Worm (Caenorhabditis elegans): ENCODE data around the gene pezo-1.

pezo-1 gene

DNA sequence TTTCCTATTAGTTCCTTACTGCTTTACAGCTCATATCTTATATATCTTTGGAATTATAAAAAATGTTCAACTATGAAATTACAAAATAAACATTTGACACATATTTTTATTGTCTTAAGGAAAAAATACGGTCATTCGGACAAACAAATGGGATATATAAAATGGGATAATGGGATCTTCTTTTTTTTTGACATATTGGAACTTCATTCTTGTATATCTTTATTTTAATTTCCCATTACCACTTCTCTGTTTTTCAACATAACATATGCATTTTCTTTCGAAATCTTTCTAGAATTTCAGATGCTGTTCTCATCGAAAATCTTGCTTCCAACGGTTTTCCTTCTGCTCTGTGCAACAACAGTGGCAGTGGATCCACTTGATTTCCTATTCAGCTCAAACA lies 18.5 kb upstream of the pezo-1 start, which contains the start of gene C10C5.7:
TSS of gene C10C5.7 (plus strand) at position 301 of the 400 bp plus-strand sequence.
- TF ChIP-seq ztf-26 (tag; optimal IDR thresholded peaks at IDR 0.05) = no peak
- TF ChIP-seq T26A5.8 (tag; optimal IDR thresholded peaks at IDR 0.05) = no peak
- no peak for TF ChIP-seq tlf-1 (GFP tag; optimal IDR thresholded peaks at IDR 0.05)
- no peak for TF ChIP-seq unc-130 (GFP tag; optimal IDR thresholded peaks at IDR 0.05)

DNA sequence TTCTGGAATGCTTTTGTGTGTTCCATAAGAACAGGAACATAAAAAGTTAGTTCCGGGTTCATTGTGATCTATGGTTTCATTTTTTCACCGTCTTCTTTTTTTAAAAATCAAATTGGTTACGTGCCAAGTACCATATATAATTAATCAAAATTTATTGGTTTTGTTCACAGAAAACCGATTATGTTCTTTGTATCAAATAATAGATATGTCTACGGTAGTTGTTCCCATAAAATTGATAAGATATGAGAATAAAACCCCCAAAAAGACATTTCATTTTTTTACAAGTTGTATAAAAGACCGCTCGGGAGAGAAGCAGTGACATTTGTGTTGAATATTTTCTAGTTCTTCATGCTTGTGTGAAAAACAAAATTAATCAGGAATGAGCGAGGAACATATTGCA lies 14.8 kb upstream of the pezo-1 start, which contains the start of gene C10C5.5:
TSS of gene C10C5.5 (plus strand) at position 301 of the 400 bp plus-strand sequence.
- TF ChIP-seq dox-1 (GFP tag; IDR thresholded peaks at IDR 0.05) (no peak), atf-7 (tag; optimal IDR thresholded peaks at IDR 0.05) (no peak), attf-3 (GFP tag; conservative IDR thresholded peaks at IDR 0.05) (no peak), F57C9.4 (tag; optimal IDR thresholded peaks at IDR 0.05) (no peak), aptf-2 (GFP tag; conservative IDR thresholded peaks at IDR 0.05) (no peak), athp-1 (tag; optimal IDR thresholded peaks at IDR 0.05) (no peak)

DNA sequence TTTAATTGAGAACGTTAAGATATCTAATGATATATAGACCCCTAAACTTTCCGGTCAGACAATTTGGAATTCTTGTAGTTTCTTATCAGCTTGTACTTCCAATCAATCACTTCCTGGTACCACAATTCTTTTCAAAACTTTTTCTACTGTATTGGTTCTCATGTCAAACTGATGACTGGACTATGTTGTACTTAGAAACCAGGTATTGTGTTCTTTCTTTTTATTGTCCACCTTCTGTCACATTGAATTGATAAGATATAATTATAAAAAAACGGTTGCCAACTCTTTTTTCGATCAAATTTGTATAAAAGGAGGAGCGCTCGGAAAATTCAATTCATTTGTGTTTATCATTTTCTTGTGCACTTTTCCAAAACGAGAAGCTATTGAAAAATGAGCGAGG lies 12.0 kb upstream of the pezo-1 start, which contains the start of gene C10C5.4:
TSS of gene C10C5.4 (plus strand) at position 281 of the 400 bp plus-strand sequence.
- TF ChIP-seq let-607 (tag; optimal IDR thresholded peaks at IDR 0.05) (peak in 1 of 2 experiments; percentile 6), Y67H2A.10 (GFP tag; conservative IDR thresholded peaks at IDR 0.05) (no peak), nhr-80 (tag; optimal IDR thresholded peaks at IDR 0.05) (peak; percentile 76)

DNA sequence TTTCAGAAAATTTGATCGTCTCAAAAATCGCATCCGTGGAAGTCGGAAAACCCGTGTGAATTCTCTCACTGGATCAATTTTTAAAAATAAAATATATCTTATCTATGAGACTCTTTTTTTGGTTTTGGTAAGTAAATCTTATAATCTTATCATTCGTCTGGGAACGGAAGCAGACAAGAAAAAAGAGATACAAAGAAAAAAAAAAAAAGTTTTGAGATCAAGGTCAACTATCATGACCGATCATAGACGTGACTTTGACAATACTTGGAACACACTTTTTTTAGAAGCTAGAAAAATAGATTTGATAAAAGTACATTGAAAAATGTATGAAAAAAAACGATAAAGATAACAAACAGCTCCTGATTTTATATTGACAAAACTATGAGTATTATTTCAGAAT lies 10.2 kb upstream of the pezo-1 start:
- TF ChIP-seq ztf-26 (tag; optimal IDR thresholded peaks at IDR 0.05) (peak; percentile 56), K11D2.4 (GFP tag; IDR thresholded peaks at IDR 0.05) (peak; percentile 63; the same call in 1 of the 2 replicates), lin-40 (tag; optimal IDR thresholded peaks at IDR 0.05) (peak; percentile 30), madf-6 (GFP tag; IDR thresholded peaks at IDR 0.05) (no peak), somi-1 (GFP tag; optimal IDR thresholded peaks at IDR 0.05) (peak; percentile 10), zim-3 (tag; optimal IDR thresholded peaks at IDR 0.05) (no peak), xnd-1 (tag; optimal IDR thresholded peaks at IDR 0.05) (no peak)

DNA sequence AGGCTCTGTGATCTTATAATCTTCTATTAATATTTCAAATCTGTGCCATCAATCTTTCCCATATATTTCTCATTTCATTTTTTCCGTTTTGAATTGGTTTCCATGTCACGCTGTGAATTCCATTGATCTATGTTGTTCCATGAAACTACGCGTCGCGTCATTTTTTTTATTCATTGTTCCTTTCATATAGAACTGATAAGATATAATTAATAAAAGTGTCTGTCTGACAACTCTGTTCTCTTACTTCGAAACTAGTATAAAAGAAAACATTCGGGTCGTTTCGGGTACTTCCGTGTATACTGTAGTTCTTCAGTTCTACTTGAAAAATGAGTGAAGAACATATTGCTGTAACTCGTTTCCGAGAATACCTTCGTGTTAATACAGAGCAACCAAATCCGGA lies 8.2 kb upstream of the pezo-1 start, which contains the start of gene C10C5.3:
TSS of gene C10C5.3 (plus strand) at position 301 of the 400 bp plus-strand sequence.
- TF ChIP-seq lin-26 (GFP tag; IDR thresholded peaks at IDR 0.05) (no peak), F49E8.2 (tag; optimal IDR thresholded peaks at IDR 0.05; ENCODE audit: insufficient read depth) (no peak), sdz-38 (tag; optimal IDR thresholded peaks at IDR 0.05) (no peak), mes-4 (tag; optimal IDR thresholded peaks at IDR 0.05) (no peak), attf-3 (GFP tag; conservative IDR thresholded peaks at IDR 0.05) (no peak), hrde-1 (tag; optimal IDR thresholded peaks at IDR 0.05; ENCODE audit: borderline replicate concordance) (no peak), ama-1 (optimal IDR thresholded peaks at IDR 0.05) (no peak), ama-1 (GFP tag; optimal IDR thresholded peaks at IDR 0.05) (no peak), C06A6.2 (GFP tag; conservative IDR thresholded peaks at IDR 0.05) (no peak), nhr-179 (tag; optimal IDR thresholded peaks at IDR 0.05) (no peak), F10E7.11 (tag; optimal IDR thresholded peaks at IDR 0.05) (no peak), cebp-1 (GFP tag; IDR thresholded peaks at IDR 0.05) (no peak), cebp-1 (tag; optimal IDR thresholded peaks at IDR 0.05) (no peak), unc-62 (GFP tag; optimal IDR thresholded peaks at IDR 0.05) (no peak), egrh-3 (GFP tag; IDR thresholded peaks at IDR 0.05) (no peak), ceh-40 (GFP tag; IDR thresholded peaks at IDR 0.05) (no peak)
